5 worm cellular contexts compared by ENCODE assay signal in genomic region chrX:8623840-8624591, ce11.
TF ChIP-seq lines count a peak whose summit lies in the region.

No protein-coding gene starts in this region.

TF ChIP-seq in whole organism, L1 larva, 84 proteins besides CTCF, POLR2A, EP300 and RAD21:
- TF ChIP-seq nhr-47 (tag; optimal IDR thresholded peaks at IDR 0.05; lab: Kevin White, UChicago), result peak; percentile 14
- TF ChIP-seq nhr-77 (tag; optimal IDR thresholded peaks at IDR 0.05; lab: Kevin White, UChicago), result peak; percentile 18
- TF ChIP-seq ceh-82 (tag; optimal IDR thresholded peaks at IDR 0.05; lab: Kevin White, UChicago), result no peak
- no peak for TF ChIP-seq lin-14 (GFP tag; optimal IDR thresholded peaks at IDR 0.05; lab: Kevin White, UChicago)
- peak; percentile 45 for TF ChIP-seq rnt-1 (tag; optimal IDR thresholded peaks at IDR 0.05; lab: Kevin White, UChicago)
- TF ChIP-seq C34B4.2 (tag; optimal IDR thresholded peaks at IDR 0.05; lab: Kevin White, UChicago), result no peak
- no peak for TF ChIP-seq ceh-90 (tag; optimal IDR thresholded peaks at IDR 0.05; lab: Kevin White, UChicago)
- TF ChIP-seq pag-3 (tag; optimal IDR thresholded peaks at IDR 0.05; lab: Kevin White, UChicago; ENCODE audit: borderline replicate concordance, insufficient read depth), result no peak
- peak; percentile 27 for TF ChIP-seq nhr-85 (tag; lab: Kevin White, UChicago)
- peak; percentile 8 for TF ChIP-seq nhr-71 (tag; optimal IDR thresholded peaks at IDR 0.05; lab: Kevin White, UChicago)
- TF ChIP-seq aha-1 (tag; optimal IDR thresholded peaks at IDR 0.05; lab: Kevin White, UChicago), result no peak
- peak; percentile 14 for TF ChIP-seq snu-23 (GFP tag; optimal IDR thresholded peaks at IDR 0.05; lab: Kevin White, UChicago)
- peak; percentile 22 for TF ChIP-seq nhr-90 (tag; optimal IDR thresholded peaks at IDR 0.05; lab: Kevin White, UChicago; ENCODE audit: poor library complexity)
- no peak for TF ChIP-seq efl-1 (optimal IDR thresholded peaks at IDR 0.05; lab: Kevin White, UChicago)
- TF ChIP-seq efl-1 (GFP tag; optimal IDR thresholded peaks at IDR 0.05 in 1 of 2; lab: Kevin White, UChicago), result peak in 1 of 2 experiments; percentile 80

TF ChIP-seq in whole organism, L3 larva, 47 proteins besides CTCF, POLR2A, EP300 and RAD21 (continues in another document):
- TF ChIP-seq fkh-10 (GFP tag; optimal IDR thresholded peaks at IDR 0.05; lab: Kevin White, UChicago) (no peak), elt-1 (tag; optimal IDR thresholded peaks at IDR 0.05; lab: Kevin White, UChicago) (no peak), lsy-12 (tag; optimal IDR thresholded peaks at IDR 0.05; lab: Kevin White, UChicago) (no peak), nhr-12 (tag; optimal IDR thresholded peaks at IDR 0.05; lab: Kevin White, UChicago) (no peak), nhr-23 (tag; optimal IDR thresholded peaks at IDR 0.05; lab: Kevin White, UChicago) (no peak), unc-62 (GFP tag; optimal IDR thresholded peaks at IDR 0.05; lab: Kevin White, UChicago) (no peak), fos-1 (tag; optimal IDR thresholded peaks at IDR 0.05; lab: Kevin White, UChicago) (no peak), snpc-4 (tag; optimal IDR thresholded peaks at IDR 0.05; lab: Kevin White, UChicago) (no peak), skn-1 (tag; optimal IDR thresholded peaks at IDR 0.05; lab: Kevin White, UChicago) (no peak), hmg-11 (tag; optimal IDR thresholded peaks at IDR 0.05; lab: Kevin White, UChicago) (peak; percentile 53), elt-3 (tag; optimal IDR thresholded peaks at IDR 0.05; lab: Kevin White, UChicago) (no peak), nhr-25 (tag; optimal IDR thresholded peaks at IDR 0.05; lab: Kevin White, UChicago) (peak; percentile 46), ama-1 (optimal IDR thresholded peaks at IDR 0.05; lab: Kevin White, UChicago) (no peak), daf-12 (tag; optimal IDR thresholded peaks at IDR 0.05; lab: Kevin White, UChicago) (no peak), lin-15B (tag; optimal IDR thresholded peaks at IDR 0.05; lab: Kevin White, UChicago) (no peak), eor-1 (tag; optimal IDR thresholded peaks at IDR 0.05; lab: Kevin White, UChicago) (no peak), zag-1 (tag; optimal IDR thresholded peaks at IDR 0.05; lab: Kevin White, UChicago) (no peak), ztf-4 (tag; optimal IDR thresholded peaks at IDR 0.05; lab: Kevin White, UChicago) (no peak), ceh-82 (tag; optimal IDR thresholded peaks at IDR 0.05; lab: Kevin White, UChicago) (no peak), nhr-28 (tag; optimal IDR thresholded peaks at IDR 0.05; lab: Kevin White, UChicago) (no peak), lin-39 (tag; optimal IDR thresholded peaks at IDR 0.05; lab: Kevin White, UChicago) (peak; percentile 47)

TF ChIP-seq in whole organism, early embryonic, 17 proteins besides CTCF, POLR2A, EP300 and RAD21:
- no peak for TF ChIP-seq hmg-4 (GFP tag; optimal IDR thresholded peaks at IDR 0.05; lab: Kevin White, UChicago)
- TF ChIP-seq sea-1 (GFP tag; conservative IDR thresholded peaks at IDR 0.05; lab: Robert Waterston, UW), result peak; percentile 42; the same call in 1 of the 2 replicates
- TF ChIP-seq ceh-36 (tag; optimal IDR thresholded peaks at IDR 0.05; lab: Kevin White, UChicago), result peak; percentile 40
- TF ChIP-seq hnd-1 (tag; optimal IDR thresholded peaks at IDR 0.05; lab: Kevin White, UChicago), result peak; percentile 36
- no peak for TF ChIP-seq tbx-37 (GFP tag; conservative IDR thresholded peaks at IDR 0.05; lab: Robert Waterston, UW)
- no peak for TF ChIP-seq aly-1 (tag; optimal IDR thresholded peaks at IDR 0.05; lab: Kevin White, UChicago)
- no peak for TF ChIP-seq ets-7 (tag; optimal IDR thresholded peaks at IDR 0.05; lab: Kevin White, UChicago)
- peak; percentile 52; the same call in 1 of the 2 replicates for TF ChIP-seq pes-1 (GFP tag; IDR thresholded peaks at IDR 0.05; lab: Robert Waterston, UW)
- TF ChIP-seq scrt-1 (GFP tag; IDR thresholded peaks at IDR 0.05; lab: Robert Waterston, UW), result 0 out of 2 replicates have a peak, but pooled peaks have one; percentile 50
- 0 out of 2 replicates have a peak, but pooled peaks have one; percentile 10 for TF ChIP-seq flt-1 (GFP tag; IDR thresholded peaks at IDR 0.05; lab: Robert Waterston, UW)
- TF ChIP-seq tbx-11 (GFP tag; IDR thresholded peaks at IDR 0.05; lab: Robert Waterston, UW), result 0 out of 2 replicates have a peak, but pooled peaks have one; percentile 5

TF ChIP-seq in whole organism, midembryonic, 9 proteins besides CTCF, POLR2A, EP300 and RAD21:
- TF ChIP-seq ztf-23 (GFP tag; IDR thresholded peaks at IDR 0.05; lab: Robert Waterston, UW) (no peak; the same call in 1 of the 2 replicates), ztf-29 (GFP tag; IDR thresholded peaks at IDR 0.05; lab: Robert Waterston, UW) (0 out of 2 replicates have a peak, but pooled peaks have one; percentile 31)

TF ChIP-seq in whole organism, young adult, 124 proteins besides CTCF, POLR2A, EP300 and RAD21 (continues in another document):
- TF ChIP-seq nhr-80 (tag; optimal IDR thresholded peaks at IDR 0.05; lab: Kevin White, UChicago), result peak; percentile 21
- TF ChIP-seq hmg-1.2 (GFP tag; IDR thresholded peaks at IDR 0.05; lab: Robert Waterston, UW), result peak; percentile 69
- TF ChIP-seq xnd-1 (tag; optimal IDR thresholded peaks at IDR 0.05; lab: Kevin White, UChicago), result no peak
- no peak for TF ChIP-seq C17E4.6 (GFP tag; IDR thresholded peaks at IDR 0.05; lab: Robert Waterston, UW)
- TF ChIP-seq snpc-4 (GFP tag; optimal IDR thresholded peaks at IDR 0.05; lab: Kevin White, UChicago), result peak; percentile 19
- TF ChIP-seq snpc-4 (tag; optimal IDR thresholded peaks at IDR 0.05; lab: Kevin White, UChicago), result peak in 3 of 4 experiments; percentile 10 to 61 (median 43)
- TF ChIP-seq ceh-58 (GFP tag; IDR thresholded peaks at IDR 0.05; lab: Robert Waterston, UW), result 0 out of 2 replicates have a peak, but pooled peaks have one; percentile 54
- TF ChIP-seq lin-54 (GFP tag; optimal IDR thresholded peaks at IDR 0.05; lab: Kevin White, UChicago), result no peak
- TF ChIP-seq Y95B8A.8 (GFP tag; IDR thresholded peaks at IDR 0.05; lab: Robert Waterston, UW), result no peak
- TF ChIP-seq hlh-12 (tag; optimal IDR thresholded peaks at IDR 0.05; lab: Kevin White, UChicago), result no peak
- peak; percentile 39 for TF ChIP-seq snpc-3.4 (tag; optimal IDR thresholded peaks at IDR 0.05; lab: Kevin White, UChicago)
- TF ChIP-seq B0019.2 (GFP tag; conservative IDR thresholded peaks at IDR 0.05; lab: Robert Waterston, UW), result no peak
- TF ChIP-seq nfyb-1 (GFP tag; IDR thresholded peaks at IDR 0.05; lab: Robert Waterston, UW), result peak; percentile 79
- no peak for TF ChIP-seq madf-3 (GFP tag; IDR thresholded peaks at IDR 0.05; lab: Robert Waterston, UW)
- TF ChIP-seq pbrm-1 (GFP tag; IDR thresholded peaks at IDR 0.05; lab: Robert Waterston, UW), result peak; percentile 61
- TF ChIP-seq K11D2.4 (GFP tag; IDR thresholded peaks at IDR 0.05; lab: Robert Waterston, UW), result peak; percentile 51; the same call in 1 of the 2 replicates
- no peak for TF ChIP-seq cebp-1 (GFP tag; IDR thresholded peaks at IDR 0.05; lab: Robert Waterston, UW)
- TF ChIP-seq cebp-1 (tag; optimal IDR thresholded peaks at IDR 0.05; lab: Kevin White, UChicago), result no peak
- peak in 1 of 2 experiments; percentile 34 for TF ChIP-seq let-607 (tag; optimal IDR thresholded peaks at IDR 0.05; lab: Kevin White, UChicago)
- no peak for TF ChIP-seq F37B4.10 (GFP tag; IDR thresholded peaks at IDR 0.05; lab: Robert Waterston, UW)
- TF ChIP-seq F22D6.2 (tag; optimal IDR thresholded peaks at IDR 0.05; lab: Kevin White, UChicago), result no peak
- no peak for TF ChIP-seq unc-62 (GFP tag; optimal IDR thresholded peaks at IDR 0.05; lab: Kevin White, UChicago)
- no peak for TF ChIP-seq egl-44 (GFP tag; IDR thresholded peaks at IDR 0.05; lab: Robert Waterston, UW)
- no peak for TF ChIP-seq dpff-1 (tag; optimal IDR thresholded peaks at IDR 0.05; lab: Kevin White, UChicago)
- TF ChIP-seq F52B5.7 (tag; optimal IDR thresholded peaks at IDR 0.05; lab: Kevin White, UChicago), result no peak
- TF ChIP-seq D2030.7 (GFP tag; IDR thresholded peaks at IDR 0.05; lab: Robert Waterston, UW), result peak; percentile 80
- TF ChIP-seq unc-130 (GFP tag; optimal IDR thresholded peaks at IDR 0.05; lab: Kevin White, UChicago), result no peak
- no peak for TF ChIP-seq ceh-100 (GFP tag; IDR thresholded peaks at IDR 0.05; lab: Robert Waterston, UW)
- TF ChIP-seq tbp1 (GFP tag; optimal IDR thresholded peaks at IDR 0.05; lab: Kevin White, UChicago), result peak; percentile 84
- no peak for TF ChIP-seq Y56A3A.18 (GFP tag; IDR thresholded peaks at IDR 0.05; lab: Robert Waterston, UW)
- no peak for TF ChIP-seq sdz-38 (tag; optimal IDR thresholded peaks at IDR 0.05; lab: Kevin White, UChicago)
- no peak for TF ChIP-seq lag-1 (GFP tag; IDR thresholded peaks at IDR 0.05; lab: Robert Waterston, UW)
- TF ChIP-seq gei-17 (GFP tag; optimal IDR thresholded peaks at IDR 0.05; lab: Kevin White, UChicago), result peak; percentile 23
- no peak for TF ChIP-seq F23B12.7 (tag; optimal IDR thresholded peaks at IDR 0.05; lab: Kevin White, UChicago; ENCODE audit: insufficient read depth)
- no peak for TF ChIP-seq nhr-120 (GFP tag; IDR thresholded peaks at IDR 0.05; lab: Robert Waterston, UW)
- TF ChIP-seq B0035.1 (tag; optimal IDR thresholded peaks at IDR 0.05; lab: Kevin White, UChicago), result no peak
- no peak for TF ChIP-seq athp-1 (tag; optimal IDR thresholded peaks at IDR 0.05; lab: Kevin White, UChicago)
- TF ChIP-seq hlh-26 (GFP tag; conservative IDR thresholded peaks at IDR 0.05; lab: Robert Waterston, UW), result no peak
- no peak for TF ChIP-seq Y79H2A.3 (GFP tag; conservative IDR thresholded peaks at IDR 0.05; lab: Robert Waterston, UW)
- TF ChIP-seq pha-4 (tag; optimal IDR thresholded peaks at IDR 0.05; lab: Kevin White, UChicago), result no peak
- peak; percentile 49 for TF ChIP-seq zfh-2 (GFP tag; conservative IDR thresholded peaks at IDR 0.05; lab: Robert Waterston, UW)
- no peak for TF ChIP-seq sea-2 (GFP tag; IDR thresholded peaks at IDR 0.05; lab: Robert Waterston, UW)
- TF ChIP-seq ztf-3 (GFP tag; optimal IDR thresholded peaks at IDR 0.05; lab: Kevin White, UChicago), result no peak
- TF ChIP-seq ceh-27 (GFP tag; optimal IDR thresholded peaks at IDR 0.05; lab: Kevin White, UChicago), result no peak
- TF ChIP-seq madf-8 (GFP tag; conservative IDR thresholded peaks at IDR 0.05; lab: Robert Waterston, UW), result no peak
- TF ChIP-seq nhr-90 (tag; optimal IDR thresholded peaks at IDR 0.05; lab: Kevin White, UChicago), result peak; percentile 64
- no peak for TF ChIP-seq lir-1 (GFP tag; conservative IDR thresholded peaks at IDR 0.05; lab: Robert Waterston, UW)
- TF ChIP-seq cebp-2 (GFP tag; IDR thresholded peaks at IDR 0.05; lab: Robert Waterston, UW), result no peak
- no peak for TF ChIP-seq let-526 (GFP tag; IDR thresholded peaks at IDR 0.05; lab: Robert Waterston, UW)
- no peak for TF ChIP-seq K12H6.12 (tag; optimal IDR thresholded peaks at IDR 0.05; lab: Kevin White, UChicago)

Comparison
In these comparisons a context has a peak if more than half of its experiments do, and no peak if none do; other contexts are left out.
1. Of the 8 proteins assayed by ChIP-seq in both whole organism, young adult and whole organism, L1 larva: peak only in whole organism, young adult: snpc-4; only in whole organism, L1 larva: none; in both: nhr-90; in neither: 3; mixed calls (peak in some experiments, not most) for 3.